Fruit fly (Drosophila melanogaster) whole organism, embryonic: ENCODE results near the gene CG1142.

Experiments used
- Blimp-1 ChIP-seq: fragments of 200-800 bp; sonication (Bioruptor generic); optimal IDR thresholded peaks from 3 replicates; lab custom pipeline; 2018; ENCODE audit warnings: missing biosample characterization, missing genetic modification characterization, mild to moderate bottlenecking, moderate library complexity, missing genetic modification reagents
- CG11093 ChIP-seq: fragments of 200-800 bp; sonication (Bioruptor generic); IDR thresholded peaks from 3 replicates; pipeline ENCODE4 v1.3.6; 2022; ENCODE audit warnings: missing biosample characterization, missing genetic modification characterization
- CG1529 ChIP-seq: fragments of 200-800 bp; sonication (Bioruptor generic); optimal IDR thresholded peaks from 3 replicates; lab custom pipeline; 2018; ENCODE audit warnings: missing biosample characterization, missing genetic modification characterization
- CG18262 ChIP-seq: fragments of 200-800 bp; optimal IDR thresholded peaks from 3 replicates; lab custom pipeline; 2019; ENCODE audit warnings: missing biosample characterization, mild to moderate bottlenecking, missing genetic modification characterization, moderate library complexity
- CG4707 ChIP-seq: fragments of 200-800 bp; sonication (Bioruptor generic); optimal IDR thresholded peaks from 2 replicates; lab custom pipeline; 2018; ENCODE audit warnings: missing biosample characterization, mild to moderate bottlenecking, missing genetic modification characterization, moderate library complexity
- CrebB ChIP-seq: fragments of 200-800 bp; sonication (Bioruptor generic); optimal IDR thresholded peaks from 3 replicates; lab custom pipeline; 2018; ENCODE audit warnings: missing biosample characterization, mild to moderate bottlenecking, missing genetic modification characterization
- bcd ChIP-seq: fragments of 200-800 bp; sonication (Bioruptor generic); optimal IDR thresholded peaks from 2 replicates; lab custom pipeline; 2017; ENCODE audit warnings: missing biosample characterization, mild to moderate bottlenecking, missing genetic modification characterization
- oc ChIP-seq: fragments of 200-800 bp; sonication (Bioruptor generic); optimal IDR thresholded peaks from 2 replicates; lab custom pipeline; 2018; ENCODE audit warnings: missing biosample characterization, mild to moderate bottlenecking, missing genetic modification characterization, moderate library complexity
- ranshi ChIP-seq: fragments of 200-800 bp; sonication (Bioruptor generic); IDR thresholded peaks from 2 replicates; pipeline ENCODE4 v1.3.6; 2022; ENCODE audit warnings: missing biosample characterization, missing genetic modification characterization
- tgo ChIP-seq: fragments of 200-800 bp; sonication (Bioruptor generic); IDR thresholded peaks from 3 replicates; pipeline ENCODE4 v1.3.6; 2022; ENCODE audit warnings: missing biosample characterization, missing genetic modification characterization
- ttk ChIP-seq: fragments of 200-800 bp; sonication (Bioruptor generic); IDR thresholded peaks from 2 replicates; pipeline ENCODE4 v2.1.2; 2022; ENCODE audit warnings: missing biosample characterization, missing genetic modification characterization

dm6 chr3R:7502276-7502675 lies 28.7 kb upstream of the CG1142 start, which contains the start of gene Mics1:
- TF ChIP-seq Blimp-1 (no peak), CG18262 (tag; lab: Kevin White, UChicago) (no peak), bcd (GFP tag; lab: Kevin White, UChicago) (no peak), CrebB (no peak), tgo (no peak), CG11093 (GFP tag; lab: Robert Waterston, UW) (no peak), ttk (GFP tag; lab: Robert Waterston, UW) (no peak), oc (tag; lab: Kevin White, UChicago) (no peak), ranshi (GFP tag; lab: Robert Waterston, UW) (no peak), CG4707 (no peak), CG1529 (GFP tag; lab: Kevin White, UChicago) (no peak)
